Worm (Caenorhabditis elegans) whole organism, late embryonic: ENCODE measurements around the gene Y47D3A.1.

Experiments
- T23F11.4 ChIP-seq: fragments of 200-800 bp; sonication (Bioruptor generic); optimal IDR thresholded peaks from 2 replicates; lab custom pipeline; 2018; ENCODE audit warnings: mild to moderate bottlenecking, missing genetic modification characterization, missing compliant biosample characterization
- Y22D7AL.16 ChIP-seq: sonication (generic microtip); optimal IDR thresholded peaks from 2 replicates; lab custom pipeline; 2016; ENCODE audit warnings: missing genetic modification characterization, missing compliant biosample characterization
- ahr-1 ChIP-seq: sonication (generic microtip); optimal IDR thresholded peaks from 2 replicates; lab custom pipeline; 2016; ENCODE audit warnings: missing genetic modification characterization, missing compliant biosample characterization
- ceh-19 ChIP-seq: fragments of 200-800 bp; sonication (Bioruptor generic); optimal IDR thresholded peaks from 2 replicates; lab custom pipeline; 2018; ENCODE audit warnings: mild to moderate bottlenecking, missing genetic modification characterization, missing compliant biosample characterization
- ceh-2 ChIP-seq: sonication (generic microtip); optimal IDR thresholded peaks from 2 replicates; lab custom pipeline; 2016; ENCODE audit warnings: missing genotype, missing genetic modification characterization, missing compliant biosample characterization
- ceh-22 ChIP-seq: sonication (generic microtip); optimal IDR thresholded peaks from 2 replicates; lab custom pipeline; 2017; ENCODE audit warnings: missing biosample characterization, missing genetic modification characterization
- ceh-24 ChIP-seq: sonication (generic microtip); optimal IDR thresholded peaks from 2 replicates; lab custom pipeline; 2016; ENCODE audit warnings: mild to moderate bottlenecking, missing genetic modification characterization, missing compliant biosample characterization
- ceh-30 ChIP-seq: fragments of 150-350 bp; optimal IDR thresholded peaks from 2 replicates; lab custom pipeline; 2014; ENCODE audit warnings: missing biosample characterization, missing genetic modification characterization
- ceh-31 ChIP-seq: sonication (generic microtip); optimal IDR thresholded peaks from 2 replicates; lab custom pipeline; 2016; ENCODE audit warnings: missing genetic modification characterization, missing compliant biosample characterization
- ceh-34 ChIP-seq: sonication (generic microtip); optimal IDR thresholded peaks from 2 replicates; lab custom pipeline; 2016; ENCODE audit warnings: mild to moderate bottlenecking, missing genetic modification characterization, missing compliant biosample characterization
- ceh-45 ChIP-seq: fragments of 200-800 bp; sonication (Bioruptor generic); IDR thresholded peaks from 2 replicates; pipeline ENCODE4 v1.3.6; 2022; ENCODE audit warnings: missing genetic modification reagents, missing genetic modification characterization, missing compliant biosample characterization
- ceh-48 ChIP-seq: sonication (generic microtip); optimal IDR thresholded peaks from 2 replicates; lab custom pipeline; 2016; ENCODE audit warnings: missing genetic modification characterization, inconsistent platforms, missing compliant biosample characterization
- ceh-6 ChIP-seq: fragments of 200-800 bp; sonication (Bioruptor generic); optimal IDR thresholded peaks from 2 replicates; lab custom pipeline; 2018; ENCODE audit warnings: mild to moderate bottlenecking, missing genetic modification characterization, missing compliant biosample characterization
- ceh-9 ChIP-seq: sonication (generic microtip); optimal IDR thresholded peaks from 2 replicates; lab custom pipeline; 2016; ENCODE audit warnings: mild to moderate bottlenecking, missing genetic modification characterization, inconsistent platforms, missing compliant biosample characterization
- che-1 ChIP-seq: sonication (generic microtip); optimal IDR thresholded peaks from 2 replicates; lab custom pipeline; 2016; ENCODE audit warnings: mild to moderate bottlenecking, missing genetic modification characterization, missing compliant biosample characterization
- dmd-4 ChIP-seq: sonication (generic microtip); optimal IDR thresholded peaks from 2 replicates; lab custom pipeline; 2016; ENCODE audit warnings: borderline replicate concordance, missing genetic modification characterization, missing compliant biosample characterization
- elt-2 ChIP-seq: sonication (generic microtip); optimal IDR thresholded peaks from 2 replicates; lab custom pipeline; 2016; ENCODE audit warnings: missing genetic modification reagents, missing genetic modification characterization, missing compliant biosample characterization
- eyg-1 ChIP-seq: sonication (generic microtip); optimal IDR thresholded peaks from 2 replicates; lab custom pipeline; 2016; ENCODE audit warnings: missing genotype, missing genetic modification characterization, missing compliant biosample characterization
- fax-1 ChIP-seq: sonication (generic microtip); optimal IDR thresholded peaks from 2 replicates; lab custom pipeline; 2016; ENCODE audit warnings: missing genotype, missing genetic modification characterization, missing compliant biosample characterization
- fkh-10 ChIP-seq: fragments of 150-350 bp; optimal IDR thresholded peaks from 2 replicates; lab custom pipeline; 2014; ENCODE audit warnings: missing biosample characterization, missing genetic modification reagents, missing genetic modification characterization
- fkh-6 ChIP-seq: sonication (generic microtip); optimal IDR thresholded peaks from 2 replicates; lab custom pipeline; 2016; ENCODE audit warnings: missing genetic modification characterization, missing compliant biosample characterization
- gmeb-2 ChIP-seq: sonication (generic microtip); optimal IDR thresholded peaks from 2 replicates; lab custom pipeline; 2016; ENCODE audit warnings: missing genetic modification characterization, inconsistent platforms, missing compliant biosample characterization
- hlh-13 ChIP-seq: fragments of 200-800 bp; sonication (Bioruptor generic); optimal IDR thresholded peaks from 2 replicates; lab custom pipeline; 2018; ENCODE audit warnings: mild to moderate bottlenecking, missing genetic modification characterization, missing compliant biosample characterization
- hlh-15 ChIP-seq: sonication (generic microtip); optimal IDR thresholded peaks from 2 replicates; lab custom pipeline; 2016; ENCODE audit warnings: missing genetic modification characterization, missing compliant biosample characterization
- lim-6 ChIP-seq: sonication (generic microtip); optimal IDR thresholded peaks from 2 replicates; lab custom pipeline; 2016; ENCODE audit warnings: missing genetic modification characterization, missing compliant biosample characterization
- lin-11 ChIP-seq: fragments of 200-800 bp; sonication (Bioruptor generic); optimal IDR thresholded peaks from 2 replicates; lab custom pipeline; 2018; ENCODE audit warnings: mild to moderate bottlenecking, missing genetic modification characterization, missing compliant biosample characterization
- madf-2 ChIP-seq: sonication (generic microtip); optimal IDR thresholded peaks from 2 replicates; lab custom pipeline; 2017; ENCODE audit warnings: missing genetic modification characterization, missing compliant biosample characterization
- mec-3 ChIP-seq: sonication (generic microtip); optimal IDR thresholded peaks from 2 replicates; lab custom pipeline; 2016; ENCODE audit warnings: borderline replicate concordance, missing genetic modification characterization, missing compliant biosample characterization
- nhr-11 ChIP-seq: fragments of 150-350 bp; optimal IDR thresholded peaks from 2 replicates; lab custom pipeline; 2014; ENCODE audit warnings: missing biosample characterization, missing genetic modification characterization
- nhr-232 ChIP-seq: sonication (generic microtip); optimal IDR thresholded peaks from 2 replicates; lab custom pipeline; 2016; ENCODE audit warnings: missing genetic modification characterization, missing compliant biosample characterization
- npax-4 ChIP-seq: sonication (generic microtip); optimal IDR thresholded peaks from 2 replicates; lab custom pipeline; 2016; ENCODE audit warnings: missing genetic modification characterization, missing compliant biosample characterization
- odd-2 ChIP-seq: sonication (generic microtip); optimal IDR thresholded peaks from 2 replicates; lab custom pipeline; 2017; ENCODE audit warnings: antibody characterized with exemption, mild to moderate bottlenecking, missing genetic modification characterization, missing compliant biosample characterization
- pat-9 ChIP-seq: fragments of 200-800 bp; sonication (Bioruptor generic); optimal IDR thresholded peaks from 2 replicates; lab custom pipeline; 2018; ENCODE audit warnings: mild to moderate bottlenecking, missing genetic modification characterization, moderate library complexity, missing compliant biosample characterization
- pax-1 ChIP-seq: fragments of 150-350 bp; optimal IDR thresholded peaks from 2 replicates; lab custom pipeline; 2014; ENCODE audit warnings: missing biosample characterization, missing genetic modification characterization
- pha-2 ChIP-seq: sonication (generic microtip); optimal IDR thresholded peaks from 2 replicates; lab custom pipeline; 2017; ENCODE audit warnings: mild to moderate bottlenecking, missing genetic modification characterization, missing compliant biosample characterization
- pqm-1 ChIP-seq: sonication (generic microtip); optimal IDR thresholded peaks from 2 replicates; lab custom pipeline; 2016; ENCODE audit warnings: missing genetic modification characterization, missing compliant biosample characterization
- ref-2 ChIP-seq: sonication (generic microtip); optimal IDR thresholded peaks from 2 replicates; lab custom pipeline; 2016; ENCODE audit warnings: missing genetic modification characterization, missing compliant biosample characterization
- rnt-1 ChIP-seq: sonication (generic microtip); optimal IDR thresholded peaks from 2 replicates; lab custom pipeline; 2016; ENCODE audit warnings: missing genetic modification characterization, missing compliant biosample characterization
- sox-2 ChIP-seq: fragments of 200-800 bp; sonication (Bioruptor generic); IDR thresholded peaks from 2 replicates; pipeline ENCODE4 v1.3.6; 2022; ENCODE audit warnings: missing genetic modification reagents, missing genetic modification characterization, missing compliant biosample characterization
- sox-4 ChIP-seq: sonication (generic microtip); optimal IDR thresholded peaks from 2 replicates; lab custom pipeline; 2017; ENCODE audit warnings: mild to moderate bottlenecking, missing genetic modification characterization, inconsistent platforms, missing compliant biosample characterization
- tbx-7 ChIP-seq: sonication (generic microtip); optimal IDR thresholded peaks from 2 replicates; lab custom pipeline; 2016; ENCODE audit warnings: missing genotype, missing genetic modification characterization, missing compliant biosample characterization
- ttx-3 ChIP-seq: sonication (generic microtip); optimal IDR thresholded peaks from 2 replicates; lab custom pipeline; 2016; ENCODE audit warnings: missing genetic modification reagents, missing genetic modification characterization, missing compliant biosample characterization
- unc-3 ChIP-seq, 2 experiments: fragments of 200-800 bp in 1 of 2; sonication (Bioruptor generic) in 1 of 2; sonication (generic microtip) in 1 of 2; conservative IDR thresholded peaks in 1 of 2; optimal IDR thresholded peaks in 1 of 2; 2 replicates each; pipeline versions ENCODE4 v1.3.6 to Lab custom; 2016 to 2022; ENCODE audit warnings: missing compliant biosample characterization in 2 of 2, missing genetic modification characterization in 2 of 2, missing genetic modification reagents in 1 of 2
- unc-42 ChIP-seq: sonication (generic microtip); optimal IDR thresholded peaks from 2 replicates; lab custom pipeline; 2016; ENCODE audit warnings: missing genotype, missing genetic modification characterization, missing compliant biosample characterization
- unc-55 ChIP-seq: sonication (generic microtip); optimal IDR thresholded peaks from 2 replicates; lab custom pipeline; 2017; ENCODE audit warnings: missing biosample characterization, missing genetic modification reagents, missing genetic modification characterization
- unc-86 ChIP-seq: sonication (generic microtip); optimal IDR thresholded peaks from 2 replicates; lab custom pipeline; 2016; ENCODE audit warnings: missing genetic modification characterization, missing compliant biosample characterization
- zip-5 ChIP-seq: sonication (generic microtip); optimal IDR thresholded peaks from 2 replicates; lab custom pipeline; 2016; ENCODE audit warnings: missing genetic modification characterization, missing compliant biosample characterization
- ztf-16 ChIP-seq: sonication (generic microtip); optimal IDR thresholded peaks from 2 replicates; lab custom pipeline; 2017; ENCODE audit warnings: missing genetic modification characterization, missing compliant biosample characterization

Y47D3A.1 gene

ce11 chrIII:11093489-11093888 lies 48.2 kb downstream of the Y47D3A.1 start (continued):
- TF ChIP-seq ttx-3 (tag; lab: Kevin White, UChicago) (no peak), lin-11 (tag; lab: Kevin White, UChicago) (no peak), ceh-9 (tag; lab: Kevin White, UChicago) (no peak), fax-1 (tag; lab: Kevin White, UChicago) (peak; percentile 84), ceh-34 (peak; percentile 49), ztf-16 (tag; lab: Kevin White, UChicago) (peak; percentile 0), odd-2 (tag; lab: Kevin White, UChicago) (no peak), nhr-232 (no peak), ceh-19 (GFP tag; lab: Kevin White, UChicago) (no peak), unc-3 (GFP tag; conservative IDR thresholded peaks at IDR 0.05; lab: Robert Waterston, UW) (no peak), unc-3 (tag; optimal IDR thresholded peaks at IDR 0.05; lab: Kevin White, UChicago) (peak; percentile 16), elt-2 (tag; lab: Kevin White, UChicago) (peak; percentile 77), dmd-4 (tag; lab: Kevin White, UChicago) (no peak), unc-42 (tag; lab: Kevin White, UChicago) (no peak), Y22D7AL.16 (tag; lab: Kevin White, UChicago) (no peak)
- TF ChIP-seq, all 69 proteins: peak for 26

ce11 chrIII:11091651-11092278 lies 49.9 kb downstream of the Y47D3A.1 start:
- TF ChIP-seq ceh-48 (tag; lab: Kevin White, UChicago) (no peak), npax-4 (tag; lab: Kevin White, UChicago) (no peak), fkh-10 (GFP tag; lab: Kevin White, UChicago) (no peak), lin-11 (tag; lab: Kevin White, UChicago) (no peak), madf-2 (tag; lab: Kevin White, UChicago) (no peak), che-1 (tag; lab: Kevin White, UChicago) (peak; percentile 42), ceh-34 (peak; percentile 52), unc-86 (tag; lab: Kevin White, UChicago) (peak; percentile 76), pax-1 (tag; lab: Kevin White, UChicago) (no peak), pha-2 (tag; lab: Kevin White, UChicago) (peak; percentile 73), ttx-3 (tag; lab: Kevin White, UChicago) (peak; percentile 62), sox-2 (GFP tag; lab: Robert Waterston, UW) (no peak), pqm-1 (tag; lab: Kevin White, UChicago) (peak; percentile 87), ceh-30 (tag; lab: Kevin White, UChicago) (no peak), pat-9 (no peak), eyg-1 (no peak), hlh-13 (GFP tag; lab: Kevin White, UChicago) (no peak), tbx-7 (tag; lab: Kevin White, UChicago) (peak; percentile 98), unc-42 (tag; lab: Kevin White, UChicago) (peak; percentile 35), nhr-11 (tag; lab: Kevin White, UChicago) (no peak), unc-55 (GFP tag; lab: Kevin White, UChicago) (no peak), Y22D7AL.16 (tag; lab: Kevin White, UChicago) (peak; percentile 9), ahr-1 (tag; lab: Kevin White, UChicago) (peak; percentile 91), ceh-31 (tag; lab: Kevin White, UChicago) (peak; percentile 99), ceh-24 (tag; lab: Kevin White, UChicago) (no peak), dmd-4 (tag; lab: Kevin White, UChicago) (peak; percentile 39), ceh-2 (tag; lab: Kevin White, UChicago) (peak; percentile 94), ref-2 (peak; percentile 80), ceh-22 (tag; lab: Kevin White, UChicago) (no peak), T23F11.4 (GFP tag; lab: Kevin White, UChicago) (peak; percentile 64), zip-5 (peak; percentile 88), ceh-6 (GFP tag; lab: Kevin White, UChicago) (no peak), fkh-6 (tag; lab: Kevin White, UChicago) (peak; percentile 69), odd-2 (tag; lab: Kevin White, UChicago) (no peak), elt-2 (tag; lab: Kevin White, UChicago) (peak; percentile 72), gmeb-2 (tag; lab: Kevin White, UChicago) (peak; percentile 39), sox-4 (peak; percentile 15), rnt-1 (tag; lab: Kevin White, UChicago) (peak; percentile 71), ceh-45 (no peak; the same call in 1 of the 2 replicates), hlh-15 (peak; percentile 28), lim-6 (tag; lab: Kevin White, UChicago) (peak; percentile 91), mec-3 (tag; lab: Kevin White, UChicago) (no peak)
